Worm (Caenorhabditis elegans) whole organism, L3 larva: Measurements from ENCODE around the gene ZK1128.7.

ENCODE experiments used
- R02D3.7 ChIP-seq: fragments of 150-350 bp; optimal IDR thresholded peaks from 2 replicates; lab custom pipeline; 2014; ENCODE audit warnings: missing biosample characterization, missing genetic modification characterization
- ZK546.5 ChIP-seq: sonication (generic microtip); optimal IDR thresholded peaks from 2 replicates; lab custom pipeline; 2017; ENCODE audit warnings: missing biosample characterization, missing genetic modification characterization
- ama-1 ChIP-seq: fragments of 150-350 bp; optimal IDR thresholded peaks from 2 replicates; lab custom pipeline; 2018
- daf-12 ChIP-seq: fragments of 150-350 bp; optimal IDR thresholded peaks from 2 replicates; lab custom pipeline; 2014; ENCODE audit warnings: missing biosample characterization, missing genetic modification reagents, missing genetic modification characterization
- egl-27 ChIP-seq: sonication (generic microtip); optimal IDR thresholded peaks from 4 replicates; lab custom pipeline; 2017; ENCODE audit warnings: missing biosample characterization, missing genetic modification reagents, missing genetic modification characterization
- egl-5 ChIP-seq: fragments of 150-350 bp; optimal IDR thresholded peaks from 2 replicates; lab custom pipeline; 2017; ENCODE audit warnings: missing biosample characterization, missing genetic modification reagents, missing genetic modification characterization, inconsistent platforms
- elt-1 ChIP-seq: fragments of 150-350 bp; optimal IDR thresholded peaks from 2 replicates; lab custom pipeline; 2014; ENCODE audit warnings: missing biosample characterization, missing genetic modification characterization
- elt-2 ChIP-seq: sonication (generic microtip); optimal IDR thresholded peaks from 2 replicates; lab custom pipeline; 2016; ENCODE audit warnings: missing genetic modification reagents, mild to moderate bottlenecking, missing genetic modification characterization, missing compliant biosample characterization
- elt-3 ChIP-seq, 3 experiments: fragments of 150-350 bp in 1 of 3; sonication (generic microtip) in 2 of 3; optimal IDR thresholded peaks; 2 replicates in 2 of 3; 4 replicates in 1 of 3; lab custom pipeline; 2014 to 2017; ENCODE audit warnings: missing biosample characterization in 3 of 3, missing genetic modification characterization in 3 of 3
- eor-1 ChIP-seq, 2 experiments: fragments of 150-350 bp; optimal IDR thresholded peaks; 2 replicates each; lab custom pipeline; 2014 to 2018; ENCODE audit warnings: missing biosample characterization in 2 of 2, missing genetic modification characterization in 2 of 2
- fkh-10 ChIP-seq: sonication (generic microtip); optimal IDR thresholded peaks from 2 replicates; lab custom pipeline; 2017; ENCODE audit warnings: missing biosample characterization, missing genetic modification reagents, missing genetic modification characterization
- fkh-2 ChIP-seq: fragments of 150-350 bp; optimal IDR thresholded peaks from 2 replicates; lab custom pipeline; 2014; ENCODE audit warnings: missing biosample characterization, missing genetic modification reagents, missing genetic modification characterization
- hmg-11 ChIP-seq: sonication (generic microtip); optimal IDR thresholded peaks from 2 replicates; lab custom pipeline; 2016; ENCODE audit warnings: missing genetic modification characterization, missing compliant biosample characterization
- jun-1 ChIP-seq: fragments of 150-350 bp; optimal IDR thresholded peaks from 2 replicates; lab custom pipeline; 2014; ENCODE audit warnings: missing biosample characterization, missing genetic modification reagents, missing genetic modification characterization
- lin-39 ChIP-seq: fragments of 150-350 bp; optimal IDR thresholded peaks from 2 replicates; lab custom pipeline; 2018; ENCODE audit warnings: missing biosample characterization, missing genetic modification reagents, missing genetic modification characterization
- mml-1 ChIP-seq: fragments of 150-350 bp; sonication (generic microtip); optimal IDR thresholded peaks from 3 replicates; lab custom pipeline; 2014; ENCODE audit warnings: missing biosample characterization, missing genetic modification characterization
- nfya-1 ChIP-seq: sonication (generic microtip); optimal IDR thresholded peaks from 2 replicates; lab custom pipeline; 2017; ENCODE audit warnings: missing genetic modification characterization, mild to moderate bottlenecking, missing compliant biosample characterization, antibody characterized with exemption, moderate library complexity; ENCODE audit not compliant: insufficient read depth
- nhr-11 ChIP-seq: fragments of 150-350 bp; optimal IDR thresholded peaks from 2 replicates; lab custom pipeline; 2014; ENCODE audit warnings: missing biosample characterization, missing genetic modification characterization
- nhr-23 ChIP-seq: fragments of 150-350 bp; optimal IDR thresholded peaks from 2 replicates; lab custom pipeline; 2014; ENCODE audit warnings: missing biosample characterization, missing genetic modification reagents, missing genetic modification characterization
- nhr-28 ChIP-seq: fragments of 150-350 bp; optimal IDR thresholded peaks from 2 replicates; lab custom pipeline; 2014; ENCODE audit warnings: missing biosample characterization, missing genetic modification characterization
- nhr-43 ChIP-seq: sonication (generic microtip); optimal IDR thresholded peaks from 2 replicates; lab custom pipeline; 2016; ENCODE audit warnings: mild to moderate bottlenecking, missing genetic modification characterization, missing compliant biosample characterization; ENCODE audit not compliant: poor library complexity, severe bottlenecking
- nhr-67 ChIP-seq: fragments of 150-350 bp; optimal IDR thresholded peaks from 2 replicates; lab custom pipeline; 2014; ENCODE audit warnings: missing biosample characterization, missing genetic modification characterization
- nhr-76 ChIP-seq: fragments of 150-350 bp; sonication (generic microtip); optimal IDR thresholded peaks from 5 replicates; lab custom pipeline; 2014; ENCODE audit warnings: missing biosample characterization, missing genetic modification characterization
- nhr-77 ChIP-seq: fragments of 150-350 bp; optimal IDR thresholded peaks from 2 replicates; lab custom pipeline; 2014; ENCODE audit warnings: missing biosample characterization, missing genetic modification characterization
- pha-4 ChIP-seq: fragments of 150-350 bp; optimal IDR thresholded peaks from 2 replicates; lab custom pipeline; 2014; ENCODE audit warnings: missing biosample characterization, missing genetic modification reagents, missing genetic modification characterization
- pqm-1 ChIP-seq: fragments of 150-350 bp; optimal IDR thresholded peaks from 2 replicates; lab custom pipeline; 2017; ENCODE audit warnings: missing biosample characterization, missing genetic modification characterization, inconsistent platforms
- sea-2 ChIP-seq: fragments of 150-350 bp; sonication (generic microtip); optimal IDR thresholded peaks from 4 replicates; lab custom pipeline; 2014; ENCODE audit warnings: missing biosample characterization, missing genetic modification reagents, missing genetic modification characterization
- tbx-2 ChIP-seq: sonication (generic microtip); optimal IDR thresholded peaks from 2 replicates; lab custom pipeline; 2016; ENCODE audit warnings: mild to moderate bottlenecking, missing genetic modification characterization, missing compliant biosample characterization
- zag-1 ChIP-seq: fragments of 150-350 bp; optimal IDR thresholded peaks from 2 replicates; lab custom pipeline; 2014; ENCODE audit warnings: missing biosample characterization, missing genetic modification characterization
- ztf-11 ChIP-seq: fragments of 150-350 bp; optimal IDR thresholded peaks from 2 replicates; lab custom pipeline; 2014; ENCODE audit warnings: missing biosample characterization, missing genetic modification characterization
- ztf-4 ChIP-seq: fragments of 150-350 bp; optimal IDR thresholded peaks from 2 replicates; lab custom pipeline; 2014; ENCODE audit warnings: missing biosample characterization, missing genetic modification characterization

Gene ZK1128.7

DNA sequence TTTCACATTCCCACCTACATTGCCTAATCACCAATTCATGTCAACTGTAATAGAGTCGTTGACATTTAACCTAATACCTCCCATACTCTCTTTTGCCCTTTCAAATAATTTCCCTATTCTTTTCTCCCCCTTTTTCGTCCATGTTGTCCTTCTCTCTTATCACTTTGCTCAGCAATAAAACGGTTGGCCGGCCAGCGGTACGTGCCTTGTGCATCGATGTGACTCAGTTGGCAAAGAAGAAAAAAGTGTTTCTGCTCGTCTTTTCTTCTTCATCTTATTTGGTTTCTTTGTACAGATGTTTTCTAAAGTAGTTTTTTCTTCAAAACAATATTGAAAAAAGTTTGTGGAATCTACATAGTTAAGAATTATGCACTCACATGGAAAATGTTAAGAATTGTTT, 2.3 kb upstream of the ZK1128.7 start:
- TF ChIP-seq nhr-11 (tag; lab: Kevin White, UChicago) (no peak), elt-2 (tag; lab: Kevin White, UChicago) (peak; percentile 63), fkh-2 (no peak), pqm-1 (peak; percentile 23), pha-4 (peak; percentile 36), nhr-23 (no peak), tbx-2 (tag; lab: Kevin White, UChicago) (no peak), nhr-67 (tag; lab: Kevin White, UChicago) (no peak), nhr-76 (tag; lab: Kevin White, UChicago) (no peak), egl-5 (no peak)

- no peak for TF ChIP-seq nhr-77
- TF ChIP-seq nhr-28 (tag; lab: Kevin White, UChicago), result no peak
- no peak for TF ChIP-seq nhr-76 (tag; lab: Kevin White, UChicago)
- no peak for TF ChIP-seq hmg-11
Observed at ce11 chrIII:10140732-10141131, 3.9 kb downstream of the ZK1128.7 start, which contains the start of gene K08E5.6. Gene K08E5.6, plus strand, starts transcription at chrIII:10141032.

- TF ChIP-seq ztf-11 (tag; lab: Kevin White, UChicago) (no peak), elt-1 (no peak), R02D3.7 (tag; lab: Kevin White, UChicago) (no peak), egl-5 (no peak), hmg-11 (no peak), elt-2 (tag; lab: Kevin White, UChicago) (no peak), ZK546.5 (tag; lab: Kevin White, UChicago) (no peak), nfya-1 (tag; lab: Kevin White, UChicago) (no peak), nhr-43 (tag; lab: Kevin White, UChicago) (no peak), elt-3 (tag; optimal IDR thresholded peaks at IDR 0.05; lab: Kevin White, UChicago) (no peak), ztf-4 (tag; lab: Kevin White, UChicago) (no peak), pqm-1 (no peak)
Observed at ce11 chrIII:10146701-10147100, 9.9 kb downstream of the ZK1128.7 start, which contains the start of gene K08E5.1. Gene K08E5.1, minus strand, starts transcription at chrIII:10146801.

ce11 chrIII:10149910-10150309, 13.1 kb downstream of the ZK1128.7 start:
- TF ChIP-seq nfya-1 (tag; lab: Kevin White, UChicago) (no peak), nhr-43 (tag; lab: Kevin White, UChicago) (no peak), ztf-4 (tag; lab: Kevin White, UChicago) (no peak)

DNA sequence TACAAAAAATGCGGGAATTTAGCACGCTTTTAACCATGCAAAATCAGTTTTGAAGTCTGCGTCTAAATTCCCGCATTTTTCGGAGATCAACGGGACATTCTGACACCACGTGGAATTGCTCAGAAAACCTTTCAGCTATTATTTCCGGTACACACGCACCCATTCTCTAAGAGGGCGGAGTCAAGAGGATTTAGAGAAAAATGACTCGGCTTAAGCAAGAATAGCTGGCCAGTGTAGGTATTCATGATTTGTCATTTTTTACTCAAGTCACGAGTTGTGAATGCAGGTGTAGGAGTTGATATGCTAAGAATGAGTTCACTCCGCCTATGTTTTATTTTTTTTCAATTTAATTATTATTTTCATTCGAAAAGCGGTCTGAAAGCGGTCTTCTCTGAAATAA, 13.9 kb downstream of the ZK1128.7 start:
- no peak for TF ChIP-seq zag-1 (tag; lab: Kevin White, UChicago)
- TF ChIP-seq nhr-76 (tag; lab: Kevin White, UChicago), result no peak
- TF ChIP-seq egl-5, result no peak
- no peak for TF ChIP-seq tbx-2 (tag; lab: Kevin White, UChicago)
- no peak for TF ChIP-seq ama-1 (lab: Kevin White, UChicago)
- TF ChIP-seq daf-12, result no peak
- TF ChIP-seq R02D3.7 (tag; lab: Kevin White, UChicago), result no peak
- no peak for TF ChIP-seq sea-2 (GFP tag; lab: Kevin White, UChicago)
- TF ChIP-seq egl-27 (tag; lab: Kevin White, UChicago), result no peak
- TF ChIP-seq eor-1 (tag; optimal IDR thresholded peaks at IDR 0.05; lab: Kevin White, UChicago), result no peak
- no peak for TF ChIP-seq elt-1
- no peak for TF ChIP-seq jun-1
- TF ChIP-seq pqm-1, result no peak
- no peak for TF ChIP-seq hmg-11
- no peak for TF ChIP-seq nhr-28 (tag; lab: Kevin White, UChicago)
- TF ChIP-seq ZK546.5 (tag; lab: Kevin White, UChicago), result no peak
- no peak for TF ChIP-seq ztf-4 (tag; lab: Kevin White, UChicago)
- no peak for TF ChIP-seq fkh-10 (GFP tag; lab: Kevin White, UChicago)
- TF ChIP-seq lin-39 (tag; lab: Kevin White, UChicago), result no peak

DNA sequence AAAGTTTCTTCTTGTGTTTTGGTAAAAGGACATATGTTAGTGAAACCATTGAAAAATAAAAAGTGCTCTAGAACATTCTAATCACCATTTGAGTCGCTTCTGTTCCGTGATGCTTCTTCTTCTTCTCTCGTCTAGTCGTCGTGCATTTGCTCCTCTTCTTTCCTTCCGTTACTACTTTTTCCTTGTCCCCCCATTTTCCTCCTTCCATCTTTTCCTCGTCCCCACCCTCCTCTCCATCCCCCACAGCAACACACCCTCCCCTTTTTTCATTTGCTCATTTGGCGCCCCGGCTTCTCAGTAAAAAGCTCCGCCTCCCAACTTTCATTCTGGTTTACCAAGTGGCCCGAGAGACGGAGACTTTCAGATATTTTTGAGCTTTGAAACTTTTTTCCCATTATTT, 14.9 kb downstream of the ZK1128.7 start:
- peak; percentile 55 for TF ChIP-seq nfya-1 (tag; lab: Kevin White, UChicago)
- TF ChIP-seq ztf-11 (tag; lab: Kevin White, UChicago), result no peak
- no peak for TF ChIP-seq R02D3.7 (tag; lab: Kevin White, UChicago)
- no peak for TF ChIP-seq mml-1 (tag; lab: Kevin White, UChicago)
- peak; percentile 74 for TF ChIP-seq lin-39 (tag; lab: Kevin White, UChicago)
- TF ChIP-seq ama-1 (lab: Kevin White, UChicago), result peak; percentile 28
- peak; percentile 31 for TF ChIP-seq hmg-11
